Worm (Caenorhabditis elegans): Measurements from ENCODE around the gene fbxa-151.

fbxa-151 gene

DNA sequence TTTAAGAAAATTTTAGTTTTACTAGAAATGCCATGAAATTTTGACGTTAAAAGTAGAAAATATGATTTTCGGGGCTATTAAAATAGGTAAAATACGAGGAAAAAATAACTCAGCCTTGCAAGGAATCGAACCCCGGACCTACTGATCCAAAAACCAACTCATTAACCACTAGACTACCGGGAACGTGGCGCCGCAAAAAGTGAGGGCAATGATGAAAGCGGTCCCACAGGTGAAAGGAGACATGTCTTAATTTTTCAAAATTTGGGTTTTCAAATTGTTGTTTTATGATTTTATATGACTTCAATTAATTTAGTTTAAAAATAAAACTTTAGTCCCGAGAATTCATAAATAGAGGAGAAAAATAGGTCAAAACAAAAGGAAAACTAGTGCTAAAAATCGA is 36.0 kb downstream of the fbxa-151 start:
- TF ChIP-seq nhr-12 (tag; optimal IDR thresholded peaks at IDR 0.05) = no peak
- TF ChIP-seq crh-2 (tag; optimal IDR thresholded peaks at IDR 0.05) = no peak
- no peak for TF ChIP-seq aly-2 (tag; optimal IDR thresholded peaks at IDR 0.05)
- TF ChIP-seq R02D3.7 (tag; optimal IDR thresholded peaks at IDR 0.05) = no peak

DNA sequence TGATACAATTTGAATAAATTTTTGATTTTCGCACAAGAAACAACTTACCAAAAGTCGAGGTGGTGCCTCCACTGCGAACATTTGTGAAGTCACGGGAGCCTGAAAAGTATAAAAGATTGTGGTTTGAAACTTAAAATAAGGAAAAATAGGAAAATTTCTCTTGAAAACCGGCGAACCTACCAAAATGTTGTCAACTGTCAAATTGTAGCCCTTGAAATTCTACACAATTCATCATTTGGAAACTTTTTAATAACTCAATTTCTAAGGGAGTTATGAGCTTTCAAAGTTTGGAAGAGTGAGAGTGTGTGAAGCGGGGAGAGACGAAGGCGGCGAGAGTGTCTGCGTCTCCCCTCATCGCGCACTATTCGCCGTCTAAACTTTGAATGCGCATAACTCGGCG is 36.5 kb downstream of the fbxa-151 start, which contains the start of gene pes-4:
Gene pes-4 (minus strand): TSS at position 101 of the 400 bp plus-strand sequence.
- TF ChIP-seq sem-4 (tag; optimal IDR thresholded peaks at IDR 0.05) (no peak), nhr-6 (tag; optimal IDR thresholded peaks at IDR 0.05) (no peak), C34F6.9 (tag; optimal IDR thresholded peaks at IDR 0.05) (no peak), nhr-25 (tag; optimal IDR thresholded peaks at IDR 0.05) (no peak), nhr-21 (tag; optimal IDR thresholded peaks at IDR 0.05) (no peak), lin-11 (tag; optimal IDR thresholded peaks at IDR 0.05) (no peak), fos-1 (tag; optimal IDR thresholded peaks at IDR 0.05) (no peak), mdl-1 (tag; optimal IDR thresholded peaks at IDR 0.05) (no peak), ztf-11 (tag; optimal IDR thresholded peaks at IDR 0.05) (no peak), crh-2 (tag; optimal IDR thresholded peaks at IDR 0.05) (no peak), unc-62 (GFP tag; optimal IDR thresholded peaks at IDR 0.05) (no peak), Y55F3AM.14 (GFP tag; optimal IDR thresholded peaks at IDR 0.05) (no peak), ZK546.5 (tag; optimal IDR thresholded peaks at IDR 0.05) (no peak), aly-2 (tag; optimal IDR thresholded peaks at IDR 0.05) (no peak), lsy-2 (tag; optimal IDR thresholded peaks at IDR 0.05) (no peak), elt-1 (tag; optimal IDR thresholded peaks at IDR 0.05) (no peak), unc-55 (GFP tag; optimal IDR thresholded peaks at IDR 0.05) (no peak), mbf-1 (tag; optimal IDR thresholded peaks at IDR 0.05) (no peak)

DNA sequence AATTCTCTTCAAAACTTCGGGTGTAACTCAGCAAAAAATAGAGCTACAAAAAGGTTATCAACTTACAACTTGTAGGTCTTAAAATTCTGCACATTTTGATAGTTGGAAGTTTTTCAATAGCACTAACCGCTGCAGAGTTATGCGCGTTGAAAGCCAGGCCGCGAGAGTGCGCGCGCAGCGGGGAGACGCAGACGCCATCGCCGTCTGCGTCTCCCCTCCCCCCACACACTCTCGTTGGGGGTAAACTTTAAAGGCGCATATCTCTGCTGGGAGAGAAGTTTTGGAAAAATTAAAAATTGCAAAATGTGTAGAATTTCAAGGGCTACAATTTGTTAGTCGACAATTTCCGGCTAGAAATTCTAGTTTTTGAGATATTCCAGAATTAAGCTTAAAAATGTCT is 37.2 kb downstream of the fbxa-151 start:
- no peak for TF ChIP-seq sem-4 (tag; optimal IDR thresholded peaks at IDR 0.05)
- no peak for TF ChIP-seq mbf-1 (tag; optimal IDR thresholded peaks at IDR 0.05)
- no peak for TF ChIP-seq unc-55 (GFP tag; optimal IDR thresholded peaks at IDR 0.05)

DNA sequence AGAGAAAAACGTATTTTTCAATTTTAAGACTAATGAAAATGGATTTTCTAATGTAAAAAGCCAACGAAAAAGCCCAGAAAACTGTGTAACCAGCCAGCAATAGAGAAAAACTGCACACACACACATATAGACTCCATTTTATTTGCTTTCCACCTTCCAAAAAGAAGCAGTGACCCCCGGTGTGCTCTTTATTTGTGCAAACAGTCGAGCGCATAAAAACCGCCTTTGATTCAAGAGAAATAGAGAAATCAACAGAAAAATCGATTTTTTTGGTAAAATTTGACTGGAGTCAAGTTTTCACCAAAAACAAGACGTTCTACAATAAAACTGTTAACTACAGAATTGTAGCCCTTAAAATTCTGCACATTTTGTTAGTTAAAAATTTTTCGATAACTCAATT is 38.1 kb downstream of the fbxa-151 start:
- TF ChIP-seq R02D3.7 (tag; optimal IDR thresholded peaks at IDR 0.05) (no peak), nhr-11 (tag; optimal IDR thresholded peaks at IDR 0.05) (no peak), snpc-4 (tag; optimal IDR thresholded peaks at IDR 0.05) (no peak), Y55F3AM.14 (GFP tag; optimal IDR thresholded peaks at IDR 0.05) (no peak), aly-2 (tag; optimal IDR thresholded peaks at IDR 0.05) (no peak), mdl-1 (tag; optimal IDR thresholded peaks at IDR 0.05) (no peak), skn-1 (tag; optimal IDR thresholded peaks at IDR 0.05) (no peak), zag-1 (tag; optimal IDR thresholded peaks at IDR 0.05) (no peak), ceh-82 (tag; optimal IDR thresholded peaks at IDR 0.05) (no peak)

DNA sequence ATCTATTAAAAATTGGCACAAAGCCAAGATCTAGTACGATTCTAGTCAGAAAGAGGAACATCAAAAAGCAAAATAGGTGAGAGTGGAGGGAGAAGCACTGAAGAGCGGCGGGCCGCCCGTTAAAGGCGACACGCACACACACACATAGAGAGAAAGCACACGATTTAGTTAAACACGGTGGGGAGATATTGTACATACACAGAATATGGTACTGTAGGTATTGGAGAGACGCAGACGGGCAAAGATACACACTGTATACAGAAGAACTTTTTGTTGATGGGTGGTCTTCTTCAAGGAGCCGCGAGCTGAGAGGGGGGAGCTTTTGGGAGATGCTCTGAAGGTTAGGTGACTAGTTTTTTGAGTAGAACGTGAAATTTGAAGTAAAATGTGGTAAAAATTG is 40.4 kb downstream of the fbxa-151 start:
- TF ChIP-seq blmp-1 (tag; optimal IDR thresholded peaks at IDR 0.05; ENCODE audit: insufficient read depth) (no peak), nhr-12 (tag; optimal IDR thresholded peaks at IDR 0.05) (no peak), sma-9 (GFP tag; optimal IDR thresholded peaks at IDR 0.05) (peak; percentile 24), sma-9 (tag; optimal IDR thresholded peaks at IDR 0.05) (no peak), zag-1 (tag; optimal IDR thresholded peaks at IDR 0.05) (no peak), nhr-23 (tag; optimal IDR thresholded peaks at IDR 0.05) (no peak), snpc-4 (tag; optimal IDR thresholded peaks at IDR 0.05) (no peak), nhr-129 (tag; optimal IDR thresholded peaks at IDR 0.05) (peak; percentile 14), crh-2 (tag; optimal IDR thresholded peaks at IDR 0.05) (no peak), mdl-1 (tag; optimal IDR thresholded peaks at IDR 0.05) (no peak), F13H6.1 (tag; optimal IDR thresholded peaks at IDR 0.05) (peak; percentile 54), ceh-16 (tag; optimal IDR thresholded peaks at IDR 0.05) (no peak), nhr-11 (tag; optimal IDR thresholded peaks at IDR 0.05) (no peak), lin-11 (tag; optimal IDR thresholded peaks at IDR 0.05) (no peak), elt-1 (tag; optimal IDR thresholded peaks at IDR 0.05) (no peak), ZK546.5 (tag; optimal IDR thresholded peaks at IDR 0.05) (no peak), lin-39 (tag; optimal IDR thresholded peaks at IDR 0.05) (no peak), fos-1 (tag; optimal IDR thresholded peaks at IDR 0.05) (peak; percentile 34), egl-27 (tag; optimal IDR thresholded peaks at IDR 0.05) (no peak), skn-1 (tag; optimal IDR thresholded peaks at IDR 0.05) (no peak)
